Worm (Caenorhabditis elegans) whole organism, L3 larva: Measurements from ENCODE around the gene chtb-3.

Experiments
- R02D3.7 ChIP-seq: fragments of 150-350 bp; optimal IDR thresholded peaks from 2 replicates; lab custom pipeline; 2014; ENCODE audit warnings: missing biosample characterization, missing genetic modification characterization
- ZK546.5 ChIP-seq: sonication (generic microtip); optimal IDR thresholded peaks from 2 replicates; lab custom pipeline; 2017; ENCODE audit warnings: missing biosample characterization, missing genetic modification characterization
- ama-1 ChIP-seq: fragments of 150-350 bp; optimal IDR thresholded peaks from 2 replicates; lab custom pipeline; 2018
- ceh-28 ChIP-seq: fragments of 150-350 bp; optimal IDR thresholded peaks from 2 replicates; lab custom pipeline; 2014; ENCODE audit warnings: missing biosample characterization, missing genetic modification reagents, missing genetic modification characterization
- ceh-82 ChIP-seq: fragments of 150-350 bp; optimal IDR thresholded peaks from 2 replicates; lab custom pipeline; 2014; ENCODE audit warnings: missing biosample characterization, missing genetic modification characterization
- ceh-9 ChIP-seq: sonication (generic microtip); optimal IDR thresholded peaks from 2 replicates; lab custom pipeline; 2018; ENCODE audit warnings: missing biosample characterization, missing genetic modification characterization
- daf-12 ChIP-seq: fragments of 150-350 bp; optimal IDR thresholded peaks from 2 replicates; lab custom pipeline; 2014; ENCODE audit warnings: missing biosample characterization, missing genetic modification reagents, missing genetic modification characterization
- egl-27 ChIP-seq: sonication (generic microtip); optimal IDR thresholded peaks from 4 replicates; lab custom pipeline; 2017; ENCODE audit warnings: missing biosample characterization, missing genetic modification reagents, missing genetic modification characterization
- egl-5 ChIP-seq: fragments of 150-350 bp; optimal IDR thresholded peaks from 2 replicates; lab custom pipeline; 2017; ENCODE audit warnings: missing biosample characterization, missing genetic modification reagents, missing genetic modification characterization, inconsistent platforms
- elt-1 ChIP-seq: fragments of 150-350 bp; optimal IDR thresholded peaks from 2 replicates; lab custom pipeline; 2014; ENCODE audit warnings: missing biosample characterization, missing genetic modification characterization
- elt-2 ChIP-seq: sonication (generic microtip); optimal IDR thresholded peaks from 2 replicates; lab custom pipeline; 2016; ENCODE audit warnings: missing genetic modification reagents, mild to moderate bottlenecking, missing genetic modification characterization, missing compliant biosample characterization
- elt-3 ChIP-seq, 3 experiments: fragments of 150-350 bp in 1 of 3; sonication (generic microtip) in 2 of 3; optimal IDR thresholded peaks; 2 replicates in 2 of 3; 4 replicates in 1 of 3; lab custom pipeline; 2014 to 2017; ENCODE audit warnings: missing biosample characterization in 3 of 3, missing genetic modification characterization in 3 of 3
- eor-1 ChIP-seq, 2 experiments: fragments of 150-350 bp; optimal IDR thresholded peaks; 2 replicates each; lab custom pipeline; 2014 to 2018; ENCODE audit warnings: missing biosample characterization in 2 of 2, missing genetic modification characterization in 2 of 2
- fkh-10 ChIP-seq: sonication (generic microtip); optimal IDR thresholded peaks from 2 replicates; lab custom pipeline; 2017; ENCODE audit warnings: missing biosample characterization, missing genetic modification reagents, missing genetic modification characterization
- fos-1 ChIP-seq: fragments of 150-350 bp; optimal IDR thresholded peaks from 2 replicates; lab custom pipeline; 2014; ENCODE audit warnings: missing biosample characterization, missing genetic modification characterization
- hmg-11 ChIP-seq: sonication (generic microtip); optimal IDR thresholded peaks from 2 replicates; lab custom pipeline; 2016; ENCODE audit warnings: missing genetic modification characterization, missing compliant biosample characterization
- jun-1 ChIP-seq: fragments of 150-350 bp; optimal IDR thresholded peaks from 2 replicates; lab custom pipeline; 2014; ENCODE audit warnings: missing biosample characterization, missing genetic modification reagents, missing genetic modification characterization
- lin-15B ChIP-seq: fragments of 150-350 bp; optimal IDR thresholded peaks from 2 replicates; lab custom pipeline; 2014; ENCODE audit warnings: missing biosample characterization, missing genetic modification characterization
- lin-39 ChIP-seq: fragments of 150-350 bp; optimal IDR thresholded peaks from 2 replicates; lab custom pipeline; 2018; ENCODE audit warnings: missing biosample characterization, missing genetic modification reagents, missing genetic modification characterization
- lsy-12 ChIP-seq: sonication (generic microtip); optimal IDR thresholded peaks from 2 replicates; lab custom pipeline; 2016; ENCODE audit warnings: mild to moderate bottlenecking, missing genetic modification characterization, missing compliant biosample characterization
- mml-1 ChIP-seq: fragments of 150-350 bp; sonication (generic microtip); optimal IDR thresholded peaks from 3 replicates; lab custom pipeline; 2014; ENCODE audit warnings: missing biosample characterization, missing genetic modification characterization
- nfya-1 ChIP-seq: sonication (generic microtip); optimal IDR thresholded peaks from 2 replicates; lab custom pipeline; 2017; ENCODE audit warnings: missing genetic modification characterization, mild to moderate bottlenecking, missing compliant biosample characterization, antibody characterized with exemption, moderate library complexity; ENCODE audit not compliant: insufficient read depth
- nhr-11 ChIP-seq: fragments of 150-350 bp; optimal IDR thresholded peaks from 2 replicates; lab custom pipeline; 2014; ENCODE audit warnings: missing biosample characterization, missing genetic modification characterization
- nhr-12 ChIP-seq: fragments of 150-350 bp; optimal IDR thresholded peaks from 2 replicates; lab custom pipeline; 2014; ENCODE audit warnings: missing biosample characterization, missing genetic modification characterization
- nhr-23 ChIP-seq: fragments of 150-350 bp; optimal IDR thresholded peaks from 2 replicates; lab custom pipeline; 2014; ENCODE audit warnings: missing biosample characterization, missing genetic modification reagents, missing genetic modification characterization
- nhr-237 ChIP-seq: fragments of 150-350 bp; optimal IDR thresholded peaks from 2 replicates; lab custom pipeline; 2014; ENCODE audit warnings: missing biosample characterization, missing genetic modification characterization
- nhr-25 ChIP-seq: sonication (generic microtip); optimal IDR thresholded peaks from 2 replicates; lab custom pipeline; 2017; ENCODE audit warnings: missing biosample characterization, missing genetic modification characterization
- nhr-28 ChIP-seq: fragments of 150-350 bp; optimal IDR thresholded peaks from 2 replicates; lab custom pipeline; 2014; ENCODE audit warnings: missing biosample characterization, missing genetic modification characterization
- nhr-43 ChIP-seq: sonication (generic microtip); optimal IDR thresholded peaks from 2 replicates; lab custom pipeline; 2016; ENCODE audit warnings: mild to moderate bottlenecking, missing genetic modification characterization, missing compliant biosample characterization; ENCODE audit not compliant: poor library complexity, severe bottlenecking
- nhr-67 ChIP-seq: fragments of 150-350 bp; optimal IDR thresholded peaks from 2 replicates; lab custom pipeline; 2014; ENCODE audit warnings: missing biosample characterization, missing genetic modification characterization
- nhr-76 ChIP-seq: fragments of 150-350 bp; sonication (generic microtip); optimal IDR thresholded peaks from 5 replicates; lab custom pipeline; 2014; ENCODE audit warnings: missing biosample characterization, missing genetic modification characterization
- nhr-77 ChIP-seq: fragments of 150-350 bp; optimal IDR thresholded peaks from 2 replicates; lab custom pipeline; 2014; ENCODE audit warnings: missing biosample characterization, missing genetic modification characterization
- pha-4 ChIP-seq: fragments of 150-350 bp; optimal IDR thresholded peaks from 2 replicates; lab custom pipeline; 2014; ENCODE audit warnings: missing biosample characterization, missing genetic modification reagents, missing genetic modification characterization
- pqm-1 ChIP-seq: fragments of 150-350 bp; optimal IDR thresholded peaks from 2 replicates; lab custom pipeline; 2017; ENCODE audit warnings: missing biosample characterization, missing genetic modification characterization, inconsistent platforms
- skn-1 ChIP-seq: fragments of 150-350 bp; optimal IDR thresholded peaks from 2 replicates; lab custom pipeline; 2014; ENCODE audit warnings: missing biosample characterization, missing genetic modification characterization
- snpc-4 ChIP-seq: fragments of 150-350 bp; optimal IDR thresholded peaks from 2 replicates; lab custom pipeline; 2014; ENCODE audit warnings: missing biosample characterization, missing genetic modification characterization
- tbx-2 ChIP-seq: sonication (generic microtip); optimal IDR thresholded peaks from 2 replicates; lab custom pipeline; 2016; ENCODE audit warnings: mild to moderate bottlenecking, missing genetic modification characterization, missing compliant biosample characterization
- unc-62 ChIP-seq: fragments of 150-350 bp; sonication (generic microtip); optimal IDR thresholded peaks from 4 replicates; lab custom pipeline; 2014; ENCODE audit warnings: missing biosample characterization, missing genetic modification reagents, missing genetic modification characterization
- zag-1 ChIP-seq: fragments of 150-350 bp; optimal IDR thresholded peaks from 2 replicates; lab custom pipeline; 2014; ENCODE audit warnings: missing biosample characterization, missing genetic modification characterization

The chtb-3 gene

DNA sequence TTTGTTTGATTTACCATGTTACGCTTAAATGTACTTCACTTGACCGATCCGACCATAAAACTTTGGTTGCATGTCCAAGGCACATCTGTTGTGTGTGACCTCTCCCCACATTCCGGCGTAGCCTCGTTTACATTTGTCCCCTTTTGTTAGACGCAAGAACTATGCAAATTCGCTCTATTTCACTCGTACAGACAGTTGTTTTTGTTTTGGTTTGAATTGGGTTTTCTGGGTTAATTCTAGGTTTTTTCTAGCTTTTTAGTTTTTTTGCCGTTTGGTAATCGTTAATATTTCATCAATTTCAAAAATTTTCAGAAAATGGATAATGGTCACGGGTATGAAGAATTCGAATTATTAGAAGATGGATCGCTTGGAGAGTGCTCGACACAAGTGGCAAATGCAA, 26.6 kb downstream of the chtb-3 start, which contains the start of gene mom-1:
mom-1 (plus strand) TSS at position 301 of the 400 bp plus-strand sequence.
- TF ChIP-seq egl-27 (tag; lab: Kevin White, UChicago): no peak
- TF ChIP-seq hmg-11: no peak
- no peak for TF ChIP-seq elt-2
- no peak for TF ChIP-seq nhr-23 (tag; lab: Kevin White, UChicago)
- no peak for TF ChIP-seq eor-1 (tag; optimal IDR thresholded peaks at IDR 0.05; lab: Kevin White, UChicago)
- no peak for TF ChIP-seq nhr-77 (tag; lab: Kevin White, UChicago)

DNA sequence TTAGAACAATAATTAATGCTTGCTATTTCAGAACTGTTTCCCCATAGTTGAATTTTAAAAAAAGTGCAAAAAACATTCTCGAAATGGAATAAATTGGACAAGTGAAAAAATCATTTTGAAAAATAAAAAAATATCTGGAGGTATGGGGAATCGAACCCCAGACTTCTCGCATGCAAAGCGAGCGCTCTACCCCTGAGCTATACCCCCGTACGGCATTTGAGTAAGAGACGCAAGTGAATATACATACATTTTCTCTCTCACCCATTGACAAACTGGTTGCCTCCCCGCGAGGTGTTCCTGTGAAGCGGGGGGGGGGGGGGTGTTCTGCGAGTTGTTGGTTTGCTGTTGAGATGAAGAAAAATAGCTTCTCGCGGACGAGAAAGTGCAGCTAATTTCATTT, 27.3 kb downstream of the chtb-3 start:
- TF ChIP-seq nhr-25: peak; percentile 18
- TF ChIP-seq egl-27 (tag; lab: Kevin White, UChicago): no peak
- TF ChIP-seq daf-12: no peak
- no peak for TF ChIP-seq nhr-76 (tag; lab: Kevin White, UChicago)
- TF ChIP-seq fkh-10 (GFP tag; lab: Kevin White, UChicago): no peak
- TF ChIP-seq ceh-9 (tag; lab: Kevin White, UChicago): no peak
- no peak for TF ChIP-seq mml-1 (tag; lab: Kevin White, UChicago)
- no peak for TF ChIP-seq skn-1 (tag; lab: Kevin White, UChicago)
- peak in 1 of 2 experiments; percentile 29 for TF ChIP-seq eor-1 (tag; optimal IDR thresholded peaks at IDR 0.05; lab: Kevin White, UChicago)
- TF ChIP-seq lin-39 (tag; lab: Kevin White, UChicago): peak; percentile 61
- TF ChIP-seq elt-1 (tag; lab: Kevin White, UChicago): no peak
- TF ChIP-seq lsy-12 (tag; lab: Kevin White, UChicago): peak; percentile 42
- TF ChIP-seq elt-2: peak; percentile 41
- peak; percentile 57 for TF ChIP-seq nfya-1 (tag; lab: Kevin White, UChicago)
- TF ChIP-seq tbx-2: peak; percentile 61
- peak; percentile 86 for TF ChIP-seq hmg-11
- no peak for TF ChIP-seq pqm-1 (tag; lab: Kevin White, UChicago)
- TF ChIP-seq snpc-4 (tag; lab: Kevin White, UChicago): peak; percentile 9
- no peak for TF ChIP-seq ceh-82 (tag; lab: Kevin White, UChicago)
- TF ChIP-seq nhr-23 (tag; lab: Kevin White, UChicago): peak; percentile 59
- no peak for TF ChIP-seq ama-1 (lab: Kevin White, UChicago)
- peak; percentile 62 for TF ChIP-seq nhr-77 (tag; lab: Kevin White, UChicago)
- no peak for TF ChIP-seq lin-15B
- TF ChIP-seq fos-1 (tag; lab: Kevin White, UChicago): no peak
- no peak for TF ChIP-seq zag-1 (tag; lab: Kevin White, UChicago)
- TF ChIP-seq egl-5: peak; percentile 1
- TF ChIP-seq nhr-28: no peak
- peak; percentile 53 for TF ChIP-seq pha-4 (tag; lab: Kevin White, UChicago)
- TF ChIP-seq jun-1: peak; percentile 35
- no peak for TF ChIP-seq nhr-67 (tag; lab: Kevin White, UChicago)
- TF ChIP-seq ZK546.5 (tag; lab: Kevin White, UChicago): no peak
- no peak for TF ChIP-seq nhr-237 (tag; lab: Kevin White, UChicago)
- TF ChIP-seq R02D3.7 (tag; lab: Kevin White, UChicago): no peak
- TF ChIP-seq nhr-43: peak; percentile 49
- TF ChIP-seq ceh-28 (tag; lab: Kevin White, UChicago): peak; percentile 12
- no peak for TF ChIP-seq unc-62 (GFP tag; lab: Kevin White, UChicago)
- TF ChIP-seq elt-3 (tag; optimal IDR thresholded peaks at IDR 0.05; lab: Kevin White, UChicago): no peak

DNA sequence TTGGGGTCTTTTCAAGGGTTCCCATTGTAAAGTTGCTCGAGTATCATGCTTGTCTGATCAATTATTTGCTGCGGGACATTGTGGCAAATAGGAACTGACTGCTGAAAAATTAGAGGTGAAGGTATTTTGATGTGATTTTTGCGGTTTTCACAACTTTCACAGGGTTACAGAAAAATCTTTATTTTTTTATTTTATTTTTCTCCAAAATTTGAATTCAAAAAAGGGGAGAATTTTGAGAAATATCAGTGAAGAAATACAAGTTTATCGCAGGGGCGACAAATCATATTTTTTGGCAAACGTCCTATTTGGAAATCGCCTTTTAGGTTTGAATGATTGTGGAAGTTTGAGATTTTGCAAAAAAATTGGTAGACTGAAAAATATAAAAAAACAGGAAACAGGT, 27.8 kb downstream of the chtb-3 start, which contains the start of gene lev-9:
lev-9 (minus strand) TSS at position 101 of the 400 bp plus-strand sequence.
- TF ChIP-seq hmg-11 (no peak), nhr-28 (no peak), lin-39 (tag; lab: Kevin White, UChicago) (no peak), elt-1 (tag; lab: Kevin White, UChicago) (no peak), nhr-11 (tag; lab: Kevin White, UChicago) (no peak), skn-1 (tag; lab: Kevin White, UChicago) (no peak), nhr-25 (no peak), egl-27 (tag; lab: Kevin White, UChicago) (no peak), lsy-12 (tag; lab: Kevin White, UChicago) (no peak), nhr-12 (tag; lab: Kevin White, UChicago) (no peak), unc-62 (GFP tag; lab: Kevin White, UChicago) (no peak)
